In genomic region chr3L:18238568-18238967, dm6 we compare ENCODE assay signal across 1 fruit fly cellular context.
TF ChIP-seq lines count a peak whose summit lies in the region.

No protein-coding gene starts in this region.

TF ChIP-seq in whole organism, embryonic, 481 proteins besides CTCF, POLR2A, EP300 and RAD21 (continued from another document and continues in another):
- TF ChIP-seq CG13775 (GFP tag; optimal IDR thresholded peaks at IDR 0.05; lab: Kevin White, UChicago) (peak; percentile 74), CkIIα-i1 (GFP tag; IDR thresholded peaks at IDR 0.05; lab: Robert Waterston, UW) (no peak), CG17361 (GFP tag; IDR thresholded peaks at IDR 0.05; lab: Robert Waterston, UW) (peak; percentile 92), CG15269 (tag; optimal IDR thresholded peaks at IDR 0.05; lab: Kevin White, UChicago) (peak; percentile 69), CG6683 (GFP tag; optimal IDR thresholded peaks at IDR 0.05; lab: Kevin White, UChicago) (no peak), Nf-YC (tag; optimal IDR thresholded peaks at IDR 0.05; lab: Kevin White, UChicago) (no peak), CG10565 (GFP tag; optimal IDR thresholded peaks at IDR 0.05; lab: Kevin White, UChicago) (no peak), Lhr (GFP tag; optimal IDR thresholded peaks at IDR 0.05; lab: Kevin White, UChicago) (peak; percentile 72), corto (GFP tag; optimal IDR thresholded peaks at IDR 0.05; lab: Kevin White, UChicago) (no peak), h (optimal IDR thresholded peaks at IDR 0.05; lab: Kevin White, UChicago) (no peak), Spps (tag; optimal IDR thresholded peaks at IDR 0.05; lab: Kevin White, UChicago) (peak; percentile 86), ci (GFP tag; IDR thresholded peaks at IDR 0.05; lab: Robert Waterston, UW) (peak; percentile 69; the same call in 2 of the 3 replicates), sug (tag; optimal IDR thresholded peaks at IDR 0.05; lab: Kevin White, UChicago) (no peak), CG15696 (tag; optimal IDR thresholded peaks at IDR 0.05; lab: Kevin White, UChicago) (peak; percentile 51), MBD-R2 (GFP tag; IDR thresholded peaks at IDR 0.05; lab: Robert Waterston, UW) (no peak), run (tag; optimal IDR thresholded peaks at IDR 0.05; lab: Kevin White, UChicago) (peak; percentile 48), onecut (GFP tag; IDR thresholded peaks at IDR 0.05; lab: Robert Waterston, UW) (peak; percentile 54), tap (tag; optimal IDR thresholded peaks at IDR 0.05; lab: Kevin White, UChicago) (peak; percentile 66), D (optimal IDR thresholded peaks at IDR 0.05; lab: Kevin White, UChicago) (no peak), D (GFP tag; optimal IDR thresholded peaks at IDR 0.05; lab: Kevin White, UChicago) (peak; percentile 86), gt (GFP tag; IDR thresholded peaks at IDR 0.05; lab: Robert Waterston, UW) (peak; percentile 32; the same call in 1 of the 2 replicates), CG8290 (GFP tag; optimal IDR thresholded peaks at IDR 0.05; lab: Kevin White, UChicago) (peak; percentile 58), CG8290 (tag; optimal IDR thresholded peaks at IDR 0.05; lab: Kevin White, UChicago) (no peak), zf30C (GFP tag; optimal IDR thresholded peaks at IDR 0.05; lab: Kevin White, UChicago) (peak; percentile 49), cas (GFP tag; IDR thresholded peaks at IDR 0.05; lab: Robert Waterston, UW) (no peak), B-H2 (GFP tag; optimal IDR thresholded peaks at IDR 0.05; lab: Kevin White, UChicago) (no peak), CG1647 (GFP tag; optimal IDR thresholded peaks at IDR 0.05; lab: Kevin White, UChicago) (peak; percentile 29), unc-4 (GFP tag; IDR thresholded peaks at IDR 0.05; lab: Robert Waterston, UW; ENCODE audit: partially characterized antibody) (no peak), CG12219 (GFP tag; optimal IDR thresholded peaks at IDR 0.05; lab: Kevin White, UChicago) (peak; percentile 74), CG14860 (GFP tag; IDR thresholded peaks at IDR 0.05; lab: Robert Waterston, UW; ENCODE audit: partially characterized antibody) (no peak), wek (GFP tag; optimal IDR thresholded peaks at IDR 0.05; lab: Kevin White, UChicago) (no peak), bsh (GFP tag; optimal IDR thresholded peaks at IDR 0.05; lab: Kevin White, UChicago) (peak; percentile 91 to 95), Abd-B (GFP tag; optimal IDR thresholded peaks at IDR 0.05; lab: Kevin White, UChicago) (peak; percentile 56), ewg (GFP tag; optimal IDR thresholded peaks at IDR 0.05; lab: Kevin White, UChicago) (peak; percentile 62), CG8089 (GFP tag; optimal IDR thresholded peaks at IDR 0.05; lab: Kevin White, UChicago) (peak; percentile 46), trh (GFP tag; optimal IDR thresholded peaks at IDR 0.05; lab: Kevin White, UChicago) (peak; percentile 30), eve (GFP tag; optimal IDR thresholded peaks at IDR 0.05; lab: Kevin White, UChicago) (peak in 1 of 2 experiments; percentile 86), CG3281 (GFP tag; optimal IDR thresholded peaks at IDR 0.05; lab: Kevin White, UChicago) (no peak), CG9797 (GFP tag; optimal IDR thresholded peaks at IDR 0.05; lab: Kevin White, UChicago) (no peak), gfzf (GFP tag; optimal IDR thresholded peaks at IDR 0.05; lab: Kevin White, UChicago) (no peak), CG1832 (GFP tag; optimal IDR thresholded peaks at IDR 0.05; lab: Kevin White, UChicago) (no peak), CG13123 (GFP tag; optimal IDR thresholded peaks at IDR 0.05; lab: Kevin White, UChicago) (peak; percentile 19), ssp (GFP tag; IDR thresholded peaks at IDR 0.05; lab: Robert Waterston, UW) (peak; percentile 47), CG15073 (GFP tag; optimal IDR thresholded peaks at IDR 0.05; lab: Kevin White, UChicago) (no peak), CG12104 (GFP tag; optimal IDR thresholded peaks at IDR 0.05; lab: Kevin White, UChicago) (no peak), mld (GFP tag; IDR thresholded peaks at IDR 0.05; lab: Robert Waterston, UW; ENCODE audit: partially characterized antibody) (no peak), pb (GFP tag; optimal IDR thresholded peaks at IDR 0.05; lab: Kevin White, UChicago) (peak; percentile 34), CG17328 (GFP tag; IDR thresholded peaks at IDR 0.05; lab: Robert Waterston, UW) (peak; percentile 38; the same call in 1 of the 2 replicates), CG7357 (GFP tag; IDR thresholded peaks at IDR 0.05; lab: Robert Waterston, UW) (peak; percentile 64), CG12236 (GFP tag; optimal IDR thresholded peaks at IDR 0.05; lab: Kevin White, UChicago) (peak; percentile 43), nerfin-1 (tag; optimal IDR thresholded peaks at IDR 0.05; lab: Kevin White, UChicago) (peak; percentile 76), otp (GFP tag; IDR thresholded peaks at IDR 0.05; lab: Robert Waterston, UW) (peak; percentile 35; the same call in 1 of the 3 replicates), gro (GFP tag; optimal IDR thresholded peaks at IDR 0.05; lab: Kevin White, UChicago) (no peak), Asciz (GFP tag; optimal IDR thresholded peaks at IDR 0.05; lab: Kevin White, UChicago) (peak; percentile 73), CG1529 (GFP tag; optimal IDR thresholded peaks at IDR 0.05; lab: Kevin White, UChicago) (peak; percentile 79), toy (GFP tag; IDR thresholded peaks at IDR 0.05; lab: Robert Waterston, UW) (no peak), ro (GFP tag; IDR thresholded peaks at IDR 0.05; lab: Robert Waterston, UW) (peak; percentile 67; the same call in 1 of the 2 replicates), CG5245 (GFP tag; optimal IDR thresholded peaks at IDR 0.05; lab: Kevin White, UChicago) (peak; percentile 58), Rx (GFP tag; IDR thresholded peaks at IDR 0.05; lab: Robert Waterston, UW) (no peak; the same call in 1 of the 2 replicates), Ada2b (GFP tag; IDR thresholded peaks at IDR 0.05; lab: Robert Waterston, UW) (peak; percentile 34; the same call in 1 of the 2 replicates), CG10959 (GFP tag; IDR thresholded peaks at IDR 0.05; lab: Robert Waterston, UW) (peak; percentile 52; the same call in 1 of the 2 replicates), btn (GFP tag; optimal IDR thresholded peaks at IDR 0.05; lab: Kevin White, UChicago) (peak; percentile 11), CG17912 (GFP tag; optimal IDR thresholded peaks at IDR 0.05; lab: Kevin White, UChicago) (no peak), Nf-YA (GFP tag; IDR thresholded peaks at IDR 0.05; lab: Robert Waterston, UW) (no peak), scrt (GFP tag; optimal IDR thresholded peaks at IDR 0.05; lab: Kevin White, UChicago) (no peak), Dll (GFP tag; IDR thresholded peaks at IDR 0.05; lab: Robert Waterston, UW; ENCODE audit: partially characterized antibody) (no peak), Pdp1 (GFP tag; optimal IDR thresholded peaks at IDR 0.05; lab: Kevin White, UChicago) (peak; percentile 52 to 55), sisA (GFP tag; IDR thresholded peaks at IDR 0.05; lab: Robert Waterston, UW) (peak; percentile 72), kah (GFP tag; optimal IDR thresholded peaks at IDR 0.05; lab: Kevin White, UChicago) (peak; percentile 37), CHES-1-like (GFP tag; optimal IDR thresholded peaks at IDR 0.05; lab: Kevin White, UChicago) (peak; percentile 19), CG8944 (GFP tag; optimal IDR thresholded peaks at IDR 0.05; lab: Kevin White, UChicago) (peak; percentile 51), CG30020 (tag; optimal IDR thresholded peaks at IDR 0.05; lab: Kevin White, UChicago) (peak; percentile 52), pho (GFP tag; optimal IDR thresholded peaks at IDR 0.05; lab: Kevin White, UChicago) (no peak), CG30403 (GFP tag; optimal IDR thresholded peaks at IDR 0.05; lab: Kevin White, UChicago) (peak; percentile 77), CG43689 (GFP tag; IDR thresholded peaks at IDR 0.05; lab: Robert Waterston, UW) (no peak), Myb (GFP tag; optimal IDR thresholded peaks at IDR 0.05; lab: Kevin White, UChicago) (no peak), HLH4C (GFP tag; IDR thresholded peaks at IDR 0.05; lab: Robert Waterston, UW; ENCODE audit: partially characterized antibody) (no peak), CG16815 (GFP tag; optimal IDR thresholded peaks at IDR 0.05; lab: Kevin White, UChicago) (peak; percentile 36), ase (GFP tag; IDR thresholded peaks at IDR 0.05; lab: Robert Waterston, UW) (no peak; the same call in 2 of the 3 replicates), CG4424 (GFP tag; optimal IDR thresholded peaks at IDR 0.05; lab: Kevin White, UChicago) (peak; percentile 79), C15 (GFP tag; IDR thresholded peaks at IDR 0.05; lab: Robert Waterston, UW) (no peak), Ravus (GFP tag; IDR thresholded peaks at IDR 0.05; lab: Robert Waterston, UW) (no peak), bbx (GFP tag; IDR thresholded peaks at IDR 0.05; lab: Robert Waterston, UW; ENCODE audit: partially characterized antibody) (no peak), insv (GFP tag; optimal IDR thresholded peaks at IDR 0.05; lab: Kevin White, UChicago) (no peak), Ets97D (GFP tag; optimal IDR thresholded peaks at IDR 0.05; lab: Kevin White, UChicago) (no peak), pros (GFP tag; optimal IDR thresholded peaks at IDR 0.05; lab: Kevin White, UChicago) (no peak), CG33557 (GFP tag; optimal IDR thresholded peaks at IDR 0.05; lab: Kevin White, UChicago) (peak; percentile 84), Atf-2 (GFP tag; optimal IDR thresholded peaks at IDR 0.05; lab: Kevin White, UChicago) (peak; percentile 58), sd (tag; optimal IDR thresholded peaks at IDR 0.05; lab: Kevin White, UChicago) (no peak), hkb (optimal IDR thresholded peaks at IDR 0.05; lab: Kevin White, UChicago) (no peak), hkb (GFP tag; IDR thresholded peaks at IDR 0.05; lab: Robert Waterston, UW) (peak; percentile 58), CG7745 (tag; optimal IDR thresholded peaks at IDR 0.05; lab: Kevin White, UChicago) (no peak), NfI (GFP tag; optimal IDR thresholded peaks at IDR 0.05; lab: Kevin White, UChicago) (peak; percentile 53), CG8765 (GFP tag; IDR thresholded peaks at IDR 0.05; lab: Robert Waterston, UW) (no peak), CG4617 (GFP tag; optimal IDR thresholded peaks at IDR 0.05; lab: Kevin White, UChicago; ENCODE audit: borderline replicate concordance) (peak; percentile 6), CG14710 (tag; optimal IDR thresholded peaks at IDR 0.05; lab: Kevin White, UChicago) (peak; percentile 88), CG3838 (GFP tag; optimal IDR thresholded peaks at IDR 0.05; lab: Kevin White, UChicago) (peak; percentile 5), CG3847 (GFP tag; IDR thresholded peaks at IDR 0.05; lab: Robert Waterston, UW) (no peak), CG34224 (GFP tag; IDR thresholded peaks at IDR 0.05; lab: Robert Waterston, UW; ENCODE audit: partially characterized antibody) (no peak), CG3407 (GFP tag; optimal IDR thresholded peaks at IDR 0.05; lab: Kevin White, UChicago) (peak; percentile 70), CG2116 (GFP tag; optimal IDR thresholded peaks at IDR 0.05; lab: Kevin White, UChicago) (peak; percentile 34), CG15479 (GFP tag; optimal IDR thresholded peaks at IDR 0.05; lab: Kevin White, UChicago) (no peak), ATbp (GFP tag; optimal IDR thresholded peaks at IDR 0.05; lab: Kevin White, UChicago) (peak; percentile 82), lab (GFP tag; optimal IDR thresholded peaks at IDR 0.05; lab: Kevin White, UChicago) (peak; percentile 53), E2f1 (GFP tag; IDR thresholded peaks at IDR 0.05; lab: Robert Waterston, UW) (peak; percentile 61), CG9817 (tag; optimal IDR thresholded peaks at IDR 0.05; lab: Kevin White, UChicago) (peak; percentile 37), CG17186 (GFP tag; optimal IDR thresholded peaks at IDR 0.05; lab: Kevin White, UChicago) (peak; percentile 49), kay (GFP tag; optimal IDR thresholded peaks at IDR 0.05; lab: Kevin White, UChicago) (no peak), Stat92E (GFP tag; optimal IDR thresholded peaks at IDR 0.05; lab: Kevin White, UChicago) (peak in 1 of 3 experiments; percentile 77), tna (GFP tag; IDR thresholded peaks at IDR 0.05; lab: Robert Waterston, UW; ENCODE audit: partially characterized antibody) (no peak), HLH3B (GFP tag; IDR thresholded peaks at IDR 0.05; lab: Robert Waterston, UW) (peak; percentile 48; the same call in 1 of the 2 replicates), aop (GFP tag; IDR thresholded peaks at IDR 0.05; lab: Robert Waterston, UW) (no peak), gem (tag; optimal IDR thresholded peaks at IDR 0.05; lab: Kevin White, UChicago) (peak; percentile 91), slp2 (GFP tag; optimal IDR thresholded peaks at IDR 0.05; lab: Kevin White, UChicago) (peak; percentile 64), CoRest (tag; optimal IDR thresholded peaks at IDR 0.05; lab: Kevin White, UChicago) (peak; percentile 89), CG5180 (GFP tag; optimal IDR thresholded peaks at IDR 0.05; lab: Kevin White, UChicago) (peak; percentile 38), Jarid2 (GFP tag; optimal IDR thresholded peaks at IDR 0.05; lab: Kevin White, UChicago) (peak; percentile 7), Gug (GFP tag; IDR thresholded peaks at IDR 0.05; lab: Robert Waterston, UW) (peak; percentile 12; the same call in 1 of the 4 replicates), croc (GFP tag; conservative IDR thresholded peaks at IDR 0.05; lab: Robert Waterston, UW) (peak; percentile 76), CG7556 (GFP tag; optimal IDR thresholded peaks at IDR 0.05; lab: Kevin White, UChicago) (peak; percentile 78), her (GFP tag; optimal IDR thresholded peaks at IDR 0.05; lab: Kevin White, UChicago) (no peak), NFAT (GFP tag; IDR thresholded peaks at IDR 0.05; lab: Robert Waterston, UW) (no peak), HmgD (GFP tag; optimal IDR thresholded peaks at IDR 0.05; lab: Kevin White, UChicago) (no peak), Atf6 (GFP tag; IDR thresholded peaks at IDR 0.05; lab: Robert Waterston, UW) (no peak), stwl (tag; optimal IDR thresholded peaks at IDR 0.05; lab: Kevin White, UChicago) (no peak), D19A (tag; optimal IDR thresholded peaks at IDR 0.05; lab: Kevin White, UChicago) (peak; percentile 76), CG11695 (GFP tag; IDR thresholded peaks at IDR 0.05; lab: Robert Waterston, UW) (peak; percentile 63; the same call in 2 of the 3 replicates), CG7928 (GFP tag; optimal IDR thresholded peaks at IDR 0.05; lab: Kevin White, UChicago) (no peak), odd (GFP tag; optimal IDR thresholded peaks at IDR 0.05; lab: Kevin White, UChicago) (no peak), D19B (GFP tag; optimal IDR thresholded peaks at IDR 0.05; lab: Kevin White, UChicago) (no peak), lov (optimal IDR thresholded peaks at IDR 0.05; lab: Kevin White, UChicago) (no peak), lov (GFP tag; IDR thresholded peaks at IDR 0.05; lab: Robert Waterston, UW) (no peak), ham (GFP tag; IDR thresholded peaks at IDR 0.05; lab: Robert Waterston, UW) (no peak)
